Fruit fly (Drosophila melanogaster) whole organism, adult: ENCODE measurements around the gene CG14989.

Source experiments
- CG11617 ChIP-seq: fragments of 200-800 bp; sonication (Bioruptor generic); optimal IDR thresholded peaks from 2 replicates; lab custom pipeline; 2017; ENCODE audit warnings: mild to moderate bottlenecking, missing biosample characterization, missing genetic modification reagents, missing genetic modification characterization
- CG12768 ChIP-seq: fragments of 200-800 bp; sonication (Bioruptor generic); optimal IDR thresholded peaks from 2 replicates; lab custom pipeline; 2017; ENCODE audit warnings: missing biosample characterization, missing genetic modification characterization, mild to moderate bottlenecking, moderate library complexity, missing genetic modification reagents
- CG14711 ChIP-seq: fragments of 200-800 bp; sonication (Bioruptor generic); optimal IDR thresholded peaks from 2 replicates; lab custom pipeline; 2018; ENCODE audit warnings: missing biosample characterization, mild to moderate bottlenecking, missing genetic modification characterization, moderate library complexity
- CG1620 ChIP-seq: fragments of 200-800 bp; sonication (Bioruptor generic); optimal IDR thresholded peaks from 2 replicates; lab custom pipeline; 2016; ENCODE audit warnings: missing biosample characterization, missing genetic modification characterization
- CG33017 ChIP-seq: fragments of 200-800 bp; sonication (Bioruptor generic); optimal IDR thresholded peaks from 2 replicates; lab custom pipeline; 2018; ENCODE audit warnings: missing biosample characterization, mild to moderate bottlenecking, missing genetic modification characterization, moderate library complexity
- CG5204 ChIP-seq: fragments of 200-800 bp; sonication (Bioruptor generic); optimal IDR thresholded peaks from 2 replicates; lab custom pipeline; 2016; ENCODE audit warnings: missing biosample characterization, missing genetic modification characterization
- CG7045 ChIP-seq: fragments of 200-800 bp; sonication (Bioruptor generic); optimal IDR thresholded peaks from 2 replicates; lab custom pipeline; 2017; ENCODE audit warnings: missing biosample characterization, mild to moderate bottlenecking, missing genetic modification characterization
- CG7101 ChIP-seq: fragments of 200-800 bp; sonication (Bioruptor generic); optimal IDR thresholded peaks from 2 replicates; lab custom pipeline; 2018; ENCODE audit warnings: missing biosample characterization, mild to moderate bottlenecking, missing genetic modification characterization, moderate library complexity
- Clk ChIP-seq: fragments of 200-800 bp; sonication (Bioruptor generic); optimal IDR thresholded peaks from 2 replicates; lab custom pipeline; 2017; ENCODE audit warnings: missing biosample characterization, missing genetic modification characterization
- Crg-1 ChIP-seq: fragments of 200-800 bp; sonication (Bioruptor generic); optimal IDR thresholded peaks from 2 replicates; lab custom pipeline; 2016; ENCODE audit warnings: missing biosample characterization, missing genetic modification characterization
- Hr96 ChIP-seq: fragments of 200-800 bp; sonication (Bioruptor generic); optimal IDR thresholded peaks from 2 replicates; lab custom pipeline; 2016; ENCODE audit warnings: missing biosample characterization, missing genetic modification characterization
- Mnt ChIP-seq: fragments of 200-800 bp; sonication (Bioruptor generic); optimal IDR thresholded peaks from 2 replicates; lab custom pipeline; 2016; ENCODE audit warnings: missing biosample characterization, mild to moderate bottlenecking, missing genetic modification characterization
- bab1 ChIP-seq: fragments of 200-800 bp; sonication (Bioruptor generic); optimal IDR thresholded peaks from 3 replicates; lab custom pipeline; 2019; ENCODE audit warnings: missing biosample characterization, mild to moderate bottlenecking, missing genetic modification characterization, moderate library complexity
- cic ChIP-seq: fragments of 200-800 bp; sonication (Bioruptor generic); optimal IDR thresholded peaks from 2 replicates; lab custom pipeline; 2017; ENCODE audit warnings: missing biosample characterization, mild to moderate bottlenecking, missing genetic modification characterization, moderate library complexity
- cnc ChIP-seq, 2 experiments: fragments of >200 bp; optimal IDR thresholded peaks; 2 replicates each; lab custom pipeline; 2017
- kay ChIP-seq: fragments of 200-800 bp; sonication (Bioruptor generic); peaks from one replicate; lab custom pipeline; 2016; ENCODE audit warnings: missing biosample characterization, missing genetic modification characterization, borderline replicate concordance
- ovo ChIP-seq: fragments of 200-800 bp; sonication (Bioruptor generic); optimal IDR thresholded peaks from 2 replicates; lab custom pipeline; 2016; ENCODE audit warnings: missing biosample characterization, missing genetic modification characterization
- pad ChIP-seq: fragments of 200-800 bp; sonication (Bioruptor generic); optimal IDR thresholded peaks from 3 replicates; lab custom pipeline; 2017; ENCODE audit warnings: missing biosample characterization, missing genetic modification characterization, mild to moderate bottlenecking, moderate library complexity, missing genetic modification reagents
- tj ChIP-seq: fragments of 200-800 bp; sonication (Bioruptor generic); optimal IDR thresholded peaks from 3 replicates; lab custom pipeline; 2017; ENCODE audit warnings: missing biosample characterization, mild to moderate bottlenecking, missing genetic modification characterization, moderate library complexity
- toe ChIP-seq: fragments of 200-800 bp; sonication (Bioruptor generic); optimal IDR thresholded peaks from 2 replicates; lab custom pipeline; 2016; ENCODE audit warnings: missing biosample characterization, missing genetic modification characterization

The CG14989 gene

dm6 chr3L:4108072-4108843, 20.9 kb downstream of the CG14989 start, which contains the start of gene Ack:
Gene Ack, plus strand, starts transcription at chr3L:4108186.
- peak; percentile 37 for TF ChIP-seq tj
- peak; percentile 16 for TF ChIP-seq toe (GFP tag; lab: Kevin White, UChicago)
- peak; percentile 79 for TF ChIP-seq Mnt (GFP tag; lab: Kevin White, UChicago)
- TF ChIP-seq CG7045 (GFP tag; lab: Kevin White, UChicago) = no peak
- peak; percentile 32 for TF ChIP-seq Clk (GFP tag; lab: Kevin White, UChicago)
- peak; percentile 51 for TF ChIP-seq CG11617 (GFP tag; lab: Kevin White, UChicago)
- TF ChIP-seq cic (GFP tag; lab: Kevin White, UChicago) = peak; percentile 58
- TF ChIP-seq CG7101 = no peak
- TF ChIP-seq CG12768 (GFP tag; lab: Kevin White, UChicago) = peak; percentile 45
- TF ChIP-seq bab1 (GFP tag; lab: Kevin White, UChicago) = peak; percentile 76

dm6 chr3L:4108844-4109494, 21.6 kb downstream of the CG14989 start:
- TF ChIP-seq bab1 (GFP tag; lab: Kevin White, UChicago) (peak; percentile 68), Clk (GFP tag; lab: Kevin White, UChicago) (no peak), CG7101 (peak; percentile 16), cnc (optimal IDR thresholded peaks at IDR 0.05; lab: Kevin White, UChicago) (no peak), CG14711 (peak; percentile 32), CG11617 (GFP tag; lab: Kevin White, UChicago) (peak; percentile 31), CG7045 (GFP tag; lab: Kevin White, UChicago) (peak; percentile 38), kay (GFP tag; lab: Kevin White, UChicago) (peak; percentile 42), ovo (GFP tag; lab: Kevin White, UChicago) (no peak), tj (no peak), CG33017 (tag; lab: Kevin White, UChicago) (peak; percentile 33), Crg-1 (GFP tag; lab: Kevin White, UChicago) (peak; percentile 21), Mnt (GFP tag; lab: Kevin White, UChicago) (no peak), CG1620 (GFP tag; lab: Kevin White, UChicago) (peak; percentile 28), cic (GFP tag; lab: Kevin White, UChicago) (no peak), toe (GFP tag; lab: Kevin White, UChicago) (no peak), CG12768 (GFP tag; lab: Kevin White, UChicago) (peak; percentile 23), pad (GFP tag; lab: Kevin White, UChicago) (peak; percentile 21), CG5204 (GFP tag; lab: Kevin White, UChicago) (no peak), Hr96 (GFP tag; lab: Kevin White, UChicago) (no peak)

- TF ChIP-seq toe (GFP tag; lab: Kevin White, UChicago) (no peak), CG12768 (GFP tag; lab: Kevin White, UChicago) (no peak), Clk (GFP tag; lab: Kevin White, UChicago) (no peak), tj (no peak), bab1 (GFP tag; lab: Kevin White, UChicago) (no peak), pad (GFP tag; lab: Kevin White, UChicago) (no peak), cic (GFP tag; lab: Kevin White, UChicago) (no peak), CG7101 (no peak), Mnt (GFP tag; lab: Kevin White, UChicago) (no peak), kay (GFP tag; lab: Kevin White, UChicago) (no peak), Crg-1 (GFP tag; lab: Kevin White, UChicago) (no peak), cnc (optimal IDR thresholded peaks at IDR 0.05; lab: Kevin White, UChicago) (no peak), CG1620 (GFP tag; lab: Kevin White, UChicago) (no peak), CG7045 (GFP tag; lab: Kevin White, UChicago) (no peak), CG11617 (GFP tag; lab: Kevin White, UChicago) (no peak), CG33017 (tag; lab: Kevin White, UChicago) (no peak), CG5204 (GFP tag; lab: Kevin White, UChicago) (no peak), ovo (GFP tag; lab: Kevin White, UChicago) (no peak)
Observed at dm6 chr3L:4110212-4110611, 22.8 kb downstream of the CG14989 start.

dm6 chr3L:4113998-4114397, 26.6 kb downstream of the CG14989 start:
- TF ChIP-seq CG7045 (GFP tag; lab: Kevin White, UChicago) (no peak), kay (GFP tag; lab: Kevin White, UChicago) (peak; percentile 84)

dm6 chr3L:4115107-4115506, 27.7 kb downstream of the CG14989 start:
- no peak for TF ChIP-seq CG11617 (GFP tag; lab: Kevin White, UChicago)
- no peak for TF ChIP-seq CG5204 (GFP tag; lab: Kevin White, UChicago)
- no peak for TF ChIP-seq bab1 (GFP tag; lab: Kevin White, UChicago)
- no peak for TF ChIP-seq pad (GFP tag; lab: Kevin White, UChicago)
- no peak for TF ChIP-seq kay (GFP tag; lab: Kevin White, UChicago)
- no peak for TF ChIP-seq CG7045 (GFP tag; lab: Kevin White, UChicago)
- no peak for TF ChIP-seq CG12768 (GFP tag; lab: Kevin White, UChicago)
- TF ChIP-seq Hr96 (GFP tag; lab: Kevin White, UChicago) = no peak
